Worm (Caenorhabditis elegans): Measurements from ENCODE around the gene H18N23.2.

Gene H18N23.2

DNA sequence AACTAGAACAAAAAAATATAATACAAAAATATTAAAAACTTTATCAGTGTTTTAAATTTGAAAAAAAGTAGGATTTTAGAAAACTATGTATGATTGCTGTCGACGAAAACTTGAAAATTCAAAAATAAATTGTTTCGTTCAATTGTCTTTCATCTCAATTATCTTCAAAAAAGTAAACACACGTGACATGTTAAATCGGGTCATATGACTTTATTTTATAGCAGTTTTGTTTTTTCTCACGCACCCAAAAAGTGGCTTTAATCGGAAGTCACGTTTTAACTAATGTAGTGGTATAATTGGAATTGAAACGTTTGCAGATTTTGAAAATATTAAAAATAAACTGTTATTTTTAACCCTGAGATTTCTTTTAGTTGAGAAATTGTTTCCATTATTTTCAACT, 2.2 kb upstream of the H18N23.2 start:
- TF ChIP-seq dao-5 (tag; optimal IDR thresholded peaks at IDR 0.05) (no peak), W03F9.2 (tag; optimal IDR thresholded peaks at IDR 0.05) (no peak), him-1 (tag; optimal IDR thresholded peaks at IDR 0.05) (no peak)

DNA sequence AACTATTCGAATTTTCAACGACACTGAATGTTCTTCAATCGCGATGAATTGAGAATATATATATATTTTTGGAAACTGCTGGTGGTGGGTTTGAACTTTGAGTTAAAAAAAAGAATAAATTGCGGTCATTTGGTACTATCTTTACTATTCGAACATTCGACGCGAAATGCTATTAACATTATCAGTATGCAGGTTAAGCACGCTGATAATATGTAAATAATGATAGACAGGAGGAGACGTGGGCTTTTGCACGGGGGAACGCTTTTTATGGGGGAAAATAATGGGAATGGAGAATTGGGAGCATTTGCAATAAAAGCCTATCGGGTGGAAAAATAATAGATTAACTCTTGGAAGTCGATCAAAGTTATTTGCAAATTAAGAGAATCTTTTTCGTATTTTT, 1.7 kb downstream of the H18N23.2 start:
- TF ChIP-seq him-1 (tag; optimal IDR thresholded peaks at IDR 0.05) (no peak), dao-5 (tag; optimal IDR thresholded peaks at IDR 0.05) (no peak), W03F9.2 (tag; optimal IDR thresholded peaks at IDR 0.05) (no peak)

- TF ChIP-seq him-1 (tag; optimal IDR thresholded peaks at IDR 0.05): no peak
- TF ChIP-seq dao-5 (tag; optimal IDR thresholded peaks at IDR 0.05): no peak
Observed at ce11 chrX:17638460-17638859, 2.2 kb downstream of the H18N23.2 start.

DNA sequence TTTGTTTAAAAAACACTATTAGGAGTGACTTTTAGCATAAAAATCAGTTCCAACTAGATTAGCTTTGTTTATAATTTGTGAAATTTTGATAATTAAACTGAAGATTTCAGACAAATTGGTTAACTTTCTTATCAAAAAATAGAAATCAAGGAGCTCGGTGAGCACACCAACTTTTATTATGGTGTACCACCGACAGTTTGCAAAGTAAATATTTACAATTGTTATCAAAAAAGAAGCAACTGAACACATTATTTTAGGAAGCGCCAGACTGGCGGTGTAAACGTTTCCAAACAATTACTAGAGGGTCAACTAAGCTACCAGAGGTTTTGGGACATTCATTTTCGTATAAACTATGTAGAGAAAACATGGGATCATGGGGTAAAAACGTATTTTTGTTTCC, 3.1 kb downstream of the H18N23.2 start:
- TF ChIP-seq W03F9.2 (tag; optimal IDR thresholded peaks at IDR 0.05) (no peak), dao-5 (tag; optimal IDR thresholded peaks at IDR 0.05) (no peak), him-1 (tag; optimal IDR thresholded peaks at IDR 0.05) (no peak)

ce11 chrX:17636326-17636735, 4.3 kb downstream of the H18N23.2 start:
- TF ChIP-seq him-1 (tag; optimal IDR thresholded peaks at IDR 0.05) (no peak), W03F9.2 (tag; optimal IDR thresholded peaks at IDR 0.05) (no peak), dao-5 (tag; optimal IDR thresholded peaks at IDR 0.05) (no peak)

DNA sequence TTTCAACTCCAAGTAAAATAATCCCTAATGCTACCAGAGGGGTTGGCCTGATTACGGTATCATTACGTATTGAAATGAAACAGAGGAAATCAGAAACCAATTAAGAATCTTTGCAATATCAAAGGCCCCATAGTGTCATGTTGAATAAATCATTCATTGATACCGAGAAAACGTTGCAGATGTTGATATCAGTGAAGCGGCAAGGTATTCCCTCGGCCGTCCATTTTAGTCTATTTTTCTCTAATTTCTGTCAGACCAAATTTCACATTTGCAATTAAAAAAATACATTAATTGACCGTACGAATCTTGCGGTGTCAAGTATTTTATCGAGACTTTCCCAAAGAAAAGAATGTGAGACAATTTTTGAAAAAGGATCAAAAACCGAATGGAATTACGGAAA, 6.4 kb downstream of the H18N23.2 start:
- TF ChIP-seq W03F9.2 (tag; optimal IDR thresholded peaks at IDR 0.05) (no peak), him-1 (tag; optimal IDR thresholded peaks at IDR 0.05) (no peak), dao-5 (tag; optimal IDR thresholded peaks at IDR 0.05) (no peak)

- no peak for TF ChIP-seq dao-5 (tag; optimal IDR thresholded peaks at IDR 0.05)
- TF ChIP-seq him-1 (tag; optimal IDR thresholded peaks at IDR 0.05): no peak
- no peak for TF ChIP-seq W03F9.2 (tag; optimal IDR thresholded peaks at IDR 0.05)
Observed at ce11 chrX:17633166-17633565, 7.5 kb downstream of the H18N23.2 start.

- TF ChIP-seq W03F9.2 (tag; optimal IDR thresholded peaks at IDR 0.05) (no peak), him-1 (tag; optimal IDR thresholded peaks at IDR 0.05) (no peak), dao-5 (tag; optimal IDR thresholded peaks at IDR 0.05) (no peak)
Observed at ce11 chrX:17631703-17632102, 9.0 kb downstream of the H18N23.2 start.

- no peak for TF ChIP-seq dao-5 (tag; optimal IDR thresholded peaks at IDR 0.05)
Observed at ce11 chrX:17630888-17631287, 9.8 kb downstream of the H18N23.2 start.

ce11 chrX:17628345-17628744, 12.3 kb downstream of the H18N23.2 start:
- TF ChIP-seq dao-5 (tag; optimal IDR thresholded peaks at IDR 0.05) (no peak), W03F9.2 (tag; optimal IDR thresholded peaks at IDR 0.05) (no peak), him-1 (tag; optimal IDR thresholded peaks at IDR 0.05) (no peak)

ce11 chrX:17627923-17628322, 12.7 kb downstream of the H18N23.2 start:
- TF ChIP-seq dao-5 (tag; optimal IDR thresholded peaks at IDR 0.05) (no peak), him-1 (tag; optimal IDR thresholded peaks at IDR 0.05) (no peak), W03F9.2 (tag; optimal IDR thresholded peaks at IDR 0.05) (no peak)

- TF ChIP-seq W03F9.2 (tag; optimal IDR thresholded peaks at IDR 0.05) (no peak), him-1 (tag; optimal IDR thresholded peaks at IDR 0.05) (no peak), dao-5 (tag; optimal IDR thresholded peaks at IDR 0.05) (no peak)
Observed at ce11 chrX:17627382-17627781, 13.3 kb downstream of the H18N23.2 start.

ce11 chrX:17626599-17626998, 14.1 kb downstream of the H18N23.2 start:
- TF ChIP-seq him-1 (tag; optimal IDR thresholded peaks at IDR 0.05) (no peak), W03F9.2 (tag; optimal IDR thresholded peaks at IDR 0.05) (no peak), dao-5 (tag; optimal IDR thresholded peaks at IDR 0.05) (no peak)

ce11 chrX:17625729-17626128, 14.9 kb downstream of the H18N23.2 start:
- TF ChIP-seq W03F9.2 (tag; optimal IDR thresholded peaks at IDR 0.05): no peak
- TF ChIP-seq dao-5 (tag; optimal IDR thresholded peaks at IDR 0.05): no peak
- no peak for TF ChIP-seq him-1 (tag; optimal IDR thresholded peaks at IDR 0.05)

ce11 chrX:17625245-17625644, 15.4 kb downstream of the H18N23.2 start:
- TF ChIP-seq dao-5 (tag; optimal IDR thresholded peaks at IDR 0.05): no peak
- no peak for TF ChIP-seq W03F9.2 (tag; optimal IDR thresholded peaks at IDR 0.05)
- TF ChIP-seq him-1 (tag; optimal IDR thresholded peaks at IDR 0.05): no peak

DNA sequence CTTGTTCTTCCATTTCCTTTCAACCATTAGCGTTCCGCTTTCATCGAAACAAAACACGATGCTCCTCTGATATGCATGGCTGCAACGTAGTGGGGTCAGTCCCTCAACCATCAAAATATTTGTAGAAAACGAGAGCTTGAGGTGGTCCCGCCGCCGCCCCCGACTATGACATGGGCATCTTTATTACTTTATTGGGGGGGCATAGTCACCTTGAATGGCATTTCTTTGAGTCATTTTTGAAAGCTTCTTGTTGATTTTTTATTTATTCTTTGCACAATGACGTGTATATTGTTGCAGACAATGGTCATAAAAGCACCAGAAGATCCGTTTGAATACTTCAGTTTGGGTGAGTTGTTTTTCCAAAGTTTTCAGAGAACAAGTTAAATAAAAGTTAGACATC, 26.4 kb downstream of the H18N23.2 start, which contains the start of gene ncs-7:
TSS of gene ncs-7 (plus strand) at position 301 of the 400 bp plus-strand sequence.
- TF ChIP-seq him-1 (tag; optimal IDR thresholded peaks at IDR 0.05) (no peak), dao-5 (tag; optimal IDR thresholded peaks at IDR 0.05) (no peak), W03F9.2 (tag; optimal IDR thresholded peaks at IDR 0.05) (no peak)

All from whole organism, L4/young adult.